Fruit fly (Drosophila melanogaster): ENCODE data around the gene CG43288.

The CG43288 gene

DNA sequence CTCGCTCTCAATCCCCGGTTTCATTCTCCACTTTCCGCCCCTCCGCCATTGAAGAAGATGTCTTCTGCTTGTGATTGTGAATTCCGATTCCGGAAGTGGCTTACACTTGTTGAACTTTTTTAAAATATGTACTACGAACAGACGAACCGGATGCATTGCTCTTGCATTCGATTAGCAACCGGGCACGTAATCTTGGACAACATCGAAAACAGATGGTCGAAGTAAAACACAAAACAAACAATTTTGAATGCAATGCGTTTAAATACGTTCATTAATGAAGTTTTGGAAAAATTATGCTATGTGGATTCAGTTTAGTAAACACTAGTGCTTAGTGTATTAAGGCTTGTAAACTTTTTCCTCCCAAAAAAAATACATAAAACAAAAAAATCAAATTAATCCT, 33.2 kb downstream of the CG43288 start, which contains the start of gene Muc4B:
Gene Muc4B (minus strand): TSS at position 101 of the 400 bp plus-strand sequence.
- no peak for TF ChIP-seq kay (GFP tag; ENCODE audit: borderline replicate concordance)
- TF ChIP-seq CG33017 (tag; optimal IDR thresholded peaks at IDR 0.05) = no peak
- TF ChIP-seq bab1 (GFP tag; optimal IDR thresholded peaks at IDR 0.05) = no peak
- no peak for TF ChIP-seq Crg-1 (GFP tag; optimal IDR thresholded peaks at IDR 0.05)
- TF ChIP-seq CG7045 (GFP tag; optimal IDR thresholded peaks at IDR 0.05) = no peak
- no peak for TF ChIP-seq Clk (GFP tag; optimal IDR thresholded peaks at IDR 0.05)
- no peak for TF ChIP-seq CG12768 (GFP tag; optimal IDR thresholded peaks at IDR 0.05)
- TF ChIP-seq pad (GFP tag; optimal IDR thresholded peaks at IDR 0.05) = no peak
- no peak for TF ChIP-seq CG7101 (tag; optimal IDR thresholded peaks at IDR 0.05)
- TF ChIP-seq ovo (GFP tag; optimal IDR thresholded peaks at IDR 0.05) = no peak
- TF ChIP-seq CG11617 (GFP tag; optimal IDR thresholded peaks at IDR 0.05) = no peak
- no peak for TF ChIP-seq CG14711 (tag; optimal IDR thresholded peaks at IDR 0.05)
- TF ChIP-seq cic (GFP tag; optimal IDR thresholded peaks at IDR 0.05) = no peak
- no peak for TF ChIP-seq CG5204 (GFP tag; optimal IDR thresholded peaks at IDR 0.05)
- TF ChIP-seq toe (GFP tag; optimal IDR thresholded peaks at IDR 0.05) = no peak
- TF ChIP-seq Hr96 (GFP tag; optimal IDR thresholded peaks at IDR 0.05) = no peak
- no peak for TF ChIP-seq CG1620 (GFP tag; optimal IDR thresholded peaks at IDR 0.05)

DNA sequence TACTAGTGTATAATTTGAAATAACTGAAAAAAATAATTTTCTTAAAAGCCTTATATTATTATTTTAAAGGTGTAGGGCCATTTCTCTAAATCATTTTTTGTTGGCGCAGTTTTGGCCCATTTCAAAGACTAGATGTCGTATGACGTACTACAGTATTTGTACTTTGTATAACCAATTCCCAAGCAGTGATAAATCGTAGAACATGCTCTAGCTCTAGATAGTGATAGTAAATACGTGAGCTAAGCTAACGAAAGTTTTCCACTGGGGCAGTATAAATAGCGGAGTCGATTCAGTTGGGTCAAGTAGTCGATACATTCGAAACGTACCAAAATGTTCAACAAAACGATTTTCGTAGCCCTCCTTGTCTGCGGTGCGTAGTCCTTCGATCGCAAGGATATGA, 34.2 kb downstream of the CG43288 start, which contains the start of gene CG43134:
Gene CG43134 (plus strand): TSS at position 301 of the 400 bp plus-strand sequence.
- TF ChIP-seq kay (GFP tag; ENCODE audit: borderline replicate concordance) = no peak
- TF ChIP-seq CG7045 (GFP tag; optimal IDR thresholded peaks at IDR 0.05) = no peak
- no peak for TF ChIP-seq Hr96 (GFP tag; optimal IDR thresholded peaks at IDR 0.05)
- no peak for TF ChIP-seq ovo (GFP tag; optimal IDR thresholded peaks at IDR 0.05)
- no peak for TF ChIP-seq toe (GFP tag; optimal IDR thresholded peaks at IDR 0.05)
- TF ChIP-seq CG7101 (tag; optimal IDR thresholded peaks at IDR 0.05) = no peak
- TF ChIP-seq Mnt (GFP tag; optimal IDR thresholded peaks at IDR 0.05) = no peak
- TF ChIP-seq cnc (optimal IDR thresholded peaks at IDR 0.05) = no peak
- TF ChIP-seq CG5204 (GFP tag; optimal IDR thresholded peaks at IDR 0.05) = no peak

DNA sequence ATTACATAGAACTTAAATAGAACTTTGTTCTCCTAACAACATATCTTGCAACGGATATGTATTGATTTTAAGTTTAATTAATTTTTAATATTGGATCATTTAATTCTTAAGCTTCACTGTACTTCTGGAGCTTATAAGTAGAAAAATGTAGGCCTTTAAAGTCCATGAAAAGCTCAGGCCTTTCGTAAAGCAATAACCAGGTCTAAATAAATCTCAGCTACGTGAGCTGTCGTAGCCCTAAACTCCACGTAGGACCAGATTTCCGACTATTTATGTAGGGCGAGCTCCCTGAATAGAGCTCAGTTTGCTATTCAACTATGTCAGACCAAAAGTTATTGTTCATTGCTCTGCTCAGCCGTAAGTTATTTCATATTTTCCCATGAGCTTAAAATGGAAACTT, 35.3 kb downstream of the CG43288 start, which contains the start of gene CG43135:
Gene CG43135 (plus strand): TSS at position 301 of the 400 bp plus-strand sequence.
- no peak for TF ChIP-seq CG5204 (GFP tag; optimal IDR thresholded peaks at IDR 0.05)

DNA sequence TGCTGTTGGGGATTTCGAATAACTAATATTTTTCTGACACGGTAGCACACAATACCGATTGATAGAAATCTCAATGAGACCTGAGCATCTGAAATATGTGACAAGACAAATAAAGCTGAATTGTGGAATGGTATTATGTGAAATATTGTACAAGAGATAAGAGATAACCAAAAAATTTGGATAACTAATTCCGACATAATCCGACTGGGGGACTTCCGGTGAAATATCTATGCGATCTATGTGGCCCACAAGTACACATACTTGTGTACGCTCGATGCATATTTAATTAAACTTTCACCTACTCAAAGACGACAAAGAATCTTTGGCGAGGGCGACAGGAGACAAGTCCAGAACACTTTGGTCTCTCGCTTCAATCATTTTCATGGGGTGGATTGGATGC, 39.9 kb downstream of the CG43288 start, which contains the start of gene CG15576:
Gene CG15576 (minus strand): TSS at position 101 of the 400 bp plus-strand sequence.
- TF ChIP-seq cnc (optimal IDR thresholded peaks at IDR 0.05) = no peak

DNA sequence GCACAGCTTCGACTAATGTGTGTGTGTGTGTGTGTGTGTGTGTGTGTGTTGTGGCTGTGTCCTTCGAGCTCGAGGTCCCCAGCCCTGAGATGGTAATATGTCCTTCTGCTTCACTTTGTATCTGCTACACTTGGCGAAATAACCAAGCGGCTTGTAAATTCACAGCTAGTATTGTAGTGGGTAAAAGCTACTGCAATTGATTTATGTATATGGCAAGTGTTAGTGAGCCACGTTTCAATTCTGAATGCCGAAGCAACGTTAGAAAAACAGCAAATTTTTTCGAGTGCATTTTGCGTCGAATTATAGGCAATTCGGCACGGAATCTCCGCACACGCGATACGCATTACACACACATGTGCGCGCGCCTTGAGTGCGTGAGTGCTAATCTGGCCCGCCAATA, 49.8 kb downstream of the CG43288 start:
- TF ChIP-seq tj (GFP tag; optimal IDR thresholded peaks at IDR 0.05) = no peak
- TF ChIP-seq CG7045 (GFP tag; optimal IDR thresholded peaks at IDR 0.05) = no peak
- TF ChIP-seq CG11617 (GFP tag; optimal IDR thresholded peaks at IDR 0.05) = no peak
- TF ChIP-seq CG1620 (GFP tag; optimal IDR thresholded peaks at IDR 0.05) = no peak
- no peak for TF ChIP-seq Hr96 (GFP tag; optimal IDR thresholded peaks at IDR 0.05)
- TF ChIP-seq Mnt (GFP tag; optimal IDR thresholded peaks at IDR 0.05) = no peak
- TF ChIP-seq ovo (GFP tag; optimal IDR thresholded peaks at IDR 0.05) = no peak
- TF ChIP-seq CG12768 (GFP tag; optimal IDR thresholded peaks at IDR 0.05) = no peak
- TF ChIP-seq CG33017 (tag; optimal IDR thresholded peaks at IDR 0.05) = no peak

Data from whole organism, adult.